Fruit fly (Drosophila melanogaster) whole organism, embryonic: ENCODE measurements around the gene CG15186.
A peak's percentile ranks its signal among the peaks of the same experiment; 100 is the strongest.

Experiments used
- ATbp ChIP-seq: fragments of 200-800 bp; sonication (Bioruptor generic); optimal IDR thresholded peaks from 2 replicates; lab custom pipeline; 2017; ENCODE audit warnings: missing biosample characterization, mild to moderate bottlenecking, missing genetic modification characterization, missing genetic modification reagents
- Abd-B ChIP-seq: fragments of 200-800 bp; sonication (Bioruptor generic); optimal IDR thresholded peaks from 2 replicates; lab custom pipeline; 2018; ENCODE audit warnings: missing biosample characterization, mild to moderate bottlenecking, missing genetic modification characterization, moderate library complexity
- Bteb2 ChIP-seq: fragments of 200-800 bp; sonication (Bioruptor generic); optimal IDR thresholded peaks from 2 replicates; lab custom pipeline; 2016; ENCODE audit warnings: missing biosample characterization, missing genetic modification characterization
- CG10274 ChIP-seq: fragments of 200-800 bp; sonication (Bioruptor generic); optimal IDR thresholded peaks from 3 replicates; lab custom pipeline; 2017; ENCODE audit warnings: missing biosample characterization, mild to moderate bottlenecking, missing genetic modification characterization
- CG11398 ChIP-seq: fragments of 200-800 bp; sonication (Bioruptor generic); optimal IDR thresholded peaks from 2 replicates; lab custom pipeline; 2016; ENCODE audit warnings: missing biosample characterization, missing genetic modification characterization
- CG14014 ChIP-seq: fragments of 200-800 bp; sonication (Bioruptor generic); IDR thresholded peaks from 2 replicates; pipeline ENCODE4 v1.3.6; 2022; ENCODE audit warnings: missing biosample characterization, missing genetic modification characterization
- CG14860 ChIP-seq: fragments of 200-800 bp; sonication (Bioruptor generic); IDR thresholded peaks from 3 replicates; pipeline ENCODE4 v1.3.6; 2022; ENCODE audit warnings: missing biosample characterization, missing genetic modification characterization; ENCODE audit not compliant: partially characterized antibody
- CG1602 ChIP-seq: fragments of 200-800 bp; sonication (Bioruptor generic); optimal IDR thresholded peaks from 3 replicates; lab custom pipeline; 2016; ENCODE audit warnings: missing biosample characterization, missing genetic modification characterization
- CG16815 ChIP-seq: fragments of 200-800 bp; sonication (Bioruptor generic); optimal IDR thresholded peaks from 3 replicates; lab custom pipeline; 2017; ENCODE audit warnings: missing biosample characterization, mild to moderate bottlenecking, missing genetic modification characterization
- CG17186 ChIP-seq: fragments of 200-800 bp; sonication (Bioruptor generic); optimal IDR thresholded peaks from 3 replicates; lab custom pipeline; 2017; ENCODE audit warnings: missing biosample characterization, missing genetic modification reagents, missing genetic modification characterization
- CG2712 ChIP-seq: fragments of 200-800 bp; optimal IDR thresholded peaks from 3 replicates; lab custom pipeline; 2019; ENCODE audit warnings: missing biosample characterization, mild to moderate bottlenecking, missing genetic modification characterization, moderate library complexity
- CG2875 ChIP-seq: fragments of 200-800 bp; sonication (Bioruptor generic); optimal IDR thresholded peaks from 2 replicates; lab custom pipeline; 2017; ENCODE audit warnings: missing biosample characterization, mild to moderate bottlenecking, missing genetic modification characterization, missing genetic modification reagents
- CG30020 ChIP-seq: fragments of 200-800 bp; optimal IDR thresholded peaks from 2 replicates; lab custom pipeline; 2019; ENCODE audit warnings: missing biosample characterization, mild to moderate bottlenecking, missing genetic modification characterization, moderate library complexity
- CG3726 ChIP-seq: fragments of 200-800 bp; sonication (Bioruptor generic); IDR thresholded peaks from 3 replicates; pipeline ENCODE4, ENCODE4 v1.3.6; 2022; ENCODE audit warnings: missing biosample characterization, missing genetic modification characterization
- CG42726 ChIP-seq: fragments of 200-800 bp; sonication (Bioruptor generic); IDR thresholded peaks from 2 replicates; pipeline ENCODE4 v1.3.6; 2022; ENCODE audit warnings: missing biosample characterization, missing genetic modification characterization; ENCODE audit not compliant: partially characterized antibody
- CG6654 ChIP-seq: fragments of 200-800 bp; sonication (Bioruptor generic); optimal IDR thresholded peaks from 2 replicates; lab custom pipeline; 2017; ENCODE audit warnings: missing biosample characterization, mild to moderate bottlenecking, missing genetic modification characterization
- CG8290 ChIP-seq, 3 experiments: fragments of 200-800 bp; sonication (Bioruptor generic); optimal IDR thresholded peaks; 2 replicates each; lab custom pipeline; 2016 to 2019; ENCODE audit warnings: missing biosample characterization in 3 of 3, missing genetic modification characterization in 3 of 3, mild to moderate bottlenecking in 2 of 3, moderate library complexity in 1 of 3
- CG8944 ChIP-seq: fragments of 200-800 bp; sonication (Bioruptor generic); optimal IDR thresholded peaks from 3 replicates; lab custom pipeline; 2016; ENCODE audit warnings: missing biosample characterization, missing genetic modification characterization
- CrebB ChIP-seq: fragments of 200-800 bp; sonication (Bioruptor generic); optimal IDR thresholded peaks from 3 replicates; lab custom pipeline; 2018; ENCODE audit warnings: missing biosample characterization, mild to moderate bottlenecking, missing genetic modification characterization
- Dfd ChIP-seq, 2 experiments: fragments of >200 bp; optimal IDR thresholded peaks; 2 replicates each; lab custom pipeline; 2017; ENCODE audit warnings: missing biosample characterization in 2 of 2, missing genetic modification characterization in 2 of 2
- Eip74EF ChIP-seq, 2 experiments: fragments of 200-800 bp in 1 of 2; fragments of >200 bp in 1 of 2; sonication (Bioruptor generic) in 1 of 2; optimal IDR thresholded peaks; 2 replicates each; lab custom pipeline; 2017 to 2019; ENCODE audit warnings: missing biosample characterization in 2 of 2, missing genetic modification characterization in 2 of 2, mild to moderate bottlenecking in 1 of 2, moderate library complexity in 1 of 2
- GATAe ChIP-seq: fragments of 200-800 bp; sonication (Bioruptor generic); conservative IDR thresholded peaks from 2 replicates; pipeline ENCODE4 v1.3.6; 2022; ENCODE audit warnings: missing biosample characterization, missing genetic modification characterization
- HLH54F ChIP-seq: fragments of 200-800 bp; sonication (Bioruptor generic); optimal IDR thresholded peaks from 3 replicates; lab custom pipeline; 2016; ENCODE audit warnings: missing biosample characterization, missing genetic modification characterization
- Hsf ChIP-seq: fragments of 200-800 bp; sonication (Bioruptor generic); optimal IDR thresholded peaks from 3 replicates; lab custom pipeline; 2016; ENCODE audit warnings: missing biosample characterization, missing genetic modification characterization
- Kr ChIP-seq: fragments of 200-800 bp; sonication (Bioruptor generic); optimal IDR thresholded peaks from 2 replicates; lab custom pipeline; 2017; ENCODE audit warnings: missing biosample characterization, mild to moderate bottlenecking, missing genetic modification characterization
- Mes4 ChIP-seq: fragments of 200-800 bp; sonication (Bioruptor generic); optimal IDR thresholded peaks from 2 replicates; lab custom pipeline; 2016; ENCODE audit warnings: missing biosample characterization, missing genetic modification characterization
- NC2β ChIP-seq: fragments of 200-800 bp; sonication (Bioruptor generic); optimal IDR thresholded peaks from 2 replicates; lab custom pipeline; 2016; ENCODE audit warnings: missing biosample characterization, missing genetic modification characterization
- Nf-YB ChIP-seq: fragments of 200-800 bp; sonication (Bioruptor generic); optimal IDR thresholded peaks from 3 replicates; lab custom pipeline; 2019; ENCODE audit warnings: missing biosample characterization, mild to moderate bottlenecking, missing genetic modification characterization, moderate library complexity
- PHDP ChIP-seq: fragments of 200-800 bp; sonication (Bioruptor generic); optimal IDR thresholded peaks from 3 replicates; lab custom pipeline; 2018; ENCODE audit warnings: missing biosample characterization, mild to moderate bottlenecking, missing genetic modification characterization, moderate library complexity
- amos ChIP-seq: fragments of 200-800 bp; sonication (Bioruptor generic); IDR thresholded peaks from 2 replicates; pipeline ENCODE4 v1.3.6; 2022; ENCODE audit warnings: missing biosample characterization, missing genetic modification characterization; ENCODE audit not compliant: partially characterized antibody
- bigmax ChIP-seq: fragments of 200-800 bp; sonication (Bioruptor generic); optimal IDR thresholded peaks from 2 replicates; lab custom pipeline; 2018; ENCODE audit warnings: missing biosample characterization, mild to moderate bottlenecking, missing genetic modification characterization
- br ChIP-seq: fragments of >200 bp; optimal IDR thresholded peaks from 2 replicates; lab custom pipeline; 2017
- cad ChIP-seq: fragments of >200 bp; optimal IDR thresholded peaks from 2 replicates; lab custom pipeline; 2017; ENCODE audit warnings: missing biosample characterization, missing genetic modification characterization
- ci ChIP-seq: fragments of 200-800 bp; sonication (Bioruptor generic); IDR thresholded peaks from 3 replicates; pipeline ENCODE4 v1.3.6; 2022; ENCODE audit warnings: missing biosample characterization, missing genetic modification characterization
- corto ChIP-seq: fragments of 200-800 bp; sonication (Bioruptor generic); optimal IDR thresholded peaks from 2 replicates; lab custom pipeline; 2016; ENCODE audit warnings: missing biosample characterization, mild to moderate bottlenecking, missing genetic modification characterization, moderate library complexity
- crc ChIP-seq: fragments of 200-800 bp; sonication (Bioruptor generic); optimal IDR thresholded peaks from 2 replicates; lab custom pipeline; 2016; ENCODE audit warnings: missing biosample characterization, missing genetic modification characterization
- dmrt11E ChIP-seq: fragments of 200-800 bp; sonication (Bioruptor generic); optimal IDR thresholded peaks from 3 replicates; lab custom pipeline; 2018; ENCODE audit warnings: missing biosample characterization, mild to moderate bottlenecking, missing genetic modification characterization, moderate library complexity
- dmrt99B ChIP-seq: fragments of 200-800 bp; sonication (Bioruptor generic); optimal IDR thresholded peaks from 2 replicates; lab custom pipeline; 2018; ENCODE audit warnings: missing biosample characterization, mild to moderate bottlenecking, missing genetic modification characterization, moderate library complexity
- exex ChIP-seq: fragments of 200-800 bp; sonication (Bioruptor generic); optimal IDR thresholded peaks from 4 replicates; lab custom pipeline; 2018; ENCODE audit warnings: missing biosample characterization, mild to moderate bottlenecking, missing genetic modification characterization, moderate library complexity
- fd3F ChIP-seq: fragments of 200-800 bp; sonication (Bioruptor generic); optimal IDR thresholded peaks from 2 replicates; lab custom pipeline; 2018; ENCODE audit warnings: missing biosample characterization, mild to moderate bottlenecking, missing genetic modification characterization, moderate library complexity
- gfzf ChIP-seq: fragments of 200-800 bp; sonication (Bioruptor generic); optimal IDR thresholded peaks from 2 replicates; lab custom pipeline; 2016; ENCODE audit warnings: missing biosample characterization, mild to moderate bottlenecking, missing genetic modification characterization, moderate library complexity
- hbn ChIP-seq: fragments of 200-800 bp; sonication (Bioruptor generic); IDR thresholded peaks from 2 replicates; pipeline ENCODE4 v1.3.6; 2022; ENCODE audit warnings: missing biosample characterization, missing genetic modification characterization; ENCODE audit not compliant: partially characterized antibody
- her ChIP-seq: fragments of 200-800 bp; sonication (Bioruptor generic); optimal IDR thresholded peaks from 2 replicates; lab custom pipeline; 2016; ENCODE audit warnings: missing biosample characterization, missing genetic modification characterization
- jumu ChIP-seq: fragments of 200-800 bp; sonication (Bioruptor generic); optimal IDR thresholded peaks from 3 replicates; lab custom pipeline; 2016; ENCODE audit warnings: missing biosample characterization, missing genetic modification characterization
- ken ChIP-seq: fragments of 200-800 bp; sonication (Bioruptor generic); IDR thresholded peaks from 3 replicates; pipeline ENCODE4 v1.3.6; 2022; ENCODE audit warnings: missing biosample characterization, missing genetic modification characterization
- maf-S ChIP-seq: fragments of 200-800 bp; sonication (Bioruptor generic); optimal IDR thresholded peaks from 2 replicates; lab custom pipeline; 2016; ENCODE audit warnings: missing biosample characterization, missing genetic modification characterization
- schlank ChIP-seq: fragments of 200-800 bp; sonication (Bioruptor generic); optimal IDR thresholded peaks from 2 replicates; lab custom pipeline; 2018; ENCODE audit warnings: missing biosample characterization, mild to moderate bottlenecking, missing genetic modification characterization
- sr ChIP-seq: fragments of 200-800 bp; sonication (Bioruptor generic); IDR thresholded peaks from 3 replicates; pipeline ENCODE4 v1.3.6; 2022; ENCODE audit warnings: missing biosample characterization, missing genetic modification characterization
- vnd ChIP-seq: fragments of 200-800 bp; sonication (Bioruptor generic); IDR thresholded peaks from 3 replicates; pipeline ENCODE4 v1.3.6; 2022; ENCODE audit warnings: missing biosample characterization, missing genetic modification characterization; ENCODE audit not compliant: partially characterized antibody
- wdn ChIP-seq: fragments of 200-800 bp; sonication (Bioruptor generic); IDR thresholded peaks from 2 replicates; pipeline ENCODE4 v1.3.6; 2022; ENCODE audit warnings: missing biosample characterization, missing genetic modification characterization

Gene CG15186

dm6 chr3R:6504408-6504807, 26.3 kb downstream of the CG15186 start (continued):
- TF ChIP-seq fd3F (no peak), hbn (GFP tag; lab: Robert Waterston, UW) (no peak), GATAe (GFP tag; lab: Robert Waterston, UW) (no peak), PHDP (tag; lab: Kevin White, UChicago) (peak; percentile 56), CG8290 (GFP tag; optimal IDR thresholded peaks at IDR 0.05; lab: Kevin White, UChicago) (peak; percentile 22), CG8290 (tag; optimal IDR thresholded peaks at IDR 0.05; lab: Kevin White, UChicago) (peak; percentile 62 to 73), br (lab: Kevin White, UChicago) (no peak), corto (GFP tag; lab: Kevin White, UChicago) (no peak), ken (GFP tag; lab: Robert Waterston, UW) (peak; percentile 40; the same call in 1 of the 3 replicates), CG11398 (GFP tag; lab: Kevin White, UChicago) (peak; percentile 42), exex (tag; lab: Kevin White, UChicago) (no peak), NC2β (GFP tag; lab: Kevin White, UChicago) (peak; percentile 18), Kr (GFP tag; lab: Kevin White, UChicago) (peak; percentile 83), HLH54F (GFP tag; lab: Kevin White, UChicago) (no peak), wdn (GFP tag; lab: Robert Waterston, UW) (no peak), ATbp (GFP tag; lab: Kevin White, UChicago) (peak; percentile 59), CG8944 (GFP tag; lab: Kevin White, UChicago) (peak; percentile 62), CG30020 (tag; lab: Kevin White, UChicago) (no peak), CrebB (peak; percentile 46), Dfd (GFP tag; optimal IDR thresholded peaks at IDR 0.05; lab: Kevin White, UChicago) (no peak), CG2712 (tag; lab: Kevin White, UChicago) (no peak), Abd-B (GFP tag; lab: Kevin White, UChicago) (no peak), Hsf (peak; percentile 40), bigmax (GFP tag; lab: Kevin White, UChicago) (no peak), Bteb2 (no peak), CG2875 (GFP tag; lab: Kevin White, UChicago) (peak; percentile 76), CG16815 (GFP tag; lab: Kevin White, UChicago) (peak; percentile 34), cad (GFP tag; lab: Kevin White, UChicago) (no peak), maf-S (no peak), CG3726 (no peak), vnd (GFP tag; lab: Robert Waterston, UW) (no peak), Eip74EF (GFP tag; optimal IDR thresholded peaks at IDR 0.05; lab: Kevin White, UChicago) (peak in 1 of 2 experiments; percentile 37), crc (no peak), gfzf (GFP tag; lab: Kevin White, UChicago) (no peak), ci (GFP tag; lab: Robert Waterston, UW) (peak; percentile 77), Mes4 (GFP tag; lab: Kevin White, UChicago) (peak; percentile 47), CG42726 (GFP tag; lab: Robert Waterston, UW) (no peak), dmrt11E (peak; percentile 86), CG10274 (GFP tag; lab: Kevin White, UChicago) (no peak), schlank (peak; percentile 14), sr (GFP tag; lab: Robert Waterston, UW) (0 out of 3 replicates have a peak, but pooled peaks have one; percentile 16), Nf-YB (GFP tag; lab: Kevin White, UChicago) (no peak), dmrt99B (peak; percentile 22), CG1602 (GFP tag; lab: Kevin White, UChicago) (peak; percentile 12), CG14860 (no peak), jumu (peak; percentile 15), amos (GFP tag; lab: Robert Waterston, UW) (no peak), CG17186 (GFP tag; lab: Kevin White, UChicago) (peak; percentile 5), her (GFP tag; lab: Kevin White, UChicago) (no peak), CG14014 (no peak), CG6654 (GFP tag; lab: Kevin White, UChicago) (peak; percentile 11)
